Worm (Caenorhabditis elegans): ENCODE results near the gene Y105C5B.11.

The Y105C5B.11 gene

DNA sequence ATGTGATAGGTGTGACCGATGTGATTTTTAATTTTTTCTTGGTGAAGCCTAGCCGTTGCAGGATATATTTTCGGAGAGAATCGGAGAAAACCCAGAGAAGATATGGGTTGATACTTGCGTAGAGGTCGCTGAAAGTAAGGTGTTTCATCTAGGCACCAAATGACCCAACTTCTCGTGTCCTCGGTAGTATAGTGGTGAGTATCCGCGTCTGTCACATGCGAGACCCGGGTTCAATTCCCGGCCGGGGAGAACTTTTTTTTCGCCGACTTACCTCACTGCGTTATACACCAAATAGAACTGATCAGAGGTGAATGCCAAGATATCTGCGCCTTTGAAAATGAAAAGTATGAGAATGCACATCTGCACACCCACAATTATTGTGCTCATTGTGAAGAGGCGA is 9.5 kb downstream of the Y105C5B.11 start:
- TF ChIP-seq unc-62 (GFP tag; optimal IDR thresholded peaks at IDR 0.05) = no peak

DNA sequence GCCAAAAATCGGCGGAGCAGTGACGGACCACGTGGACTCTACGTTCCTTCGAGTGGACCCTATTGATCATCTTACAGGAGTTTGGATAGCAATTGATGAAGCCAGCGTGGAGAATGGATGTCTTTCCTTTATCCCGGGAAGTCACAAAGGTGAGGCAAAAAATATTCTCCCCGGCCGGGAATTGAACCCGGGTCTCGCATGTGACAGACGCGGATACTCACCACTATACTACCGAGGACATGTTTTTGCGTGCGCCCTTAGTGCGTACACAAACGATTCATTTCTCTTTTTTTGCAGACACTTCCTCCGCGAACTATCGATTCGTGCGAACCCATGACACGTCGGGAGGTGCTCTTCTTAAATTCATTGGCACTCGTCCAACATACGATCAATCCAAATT is 10.1 kb downstream of the Y105C5B.11 start:
- no peak for TF ChIP-seq unc-62 (GFP tag; optimal IDR thresholded peaks at IDR 0.05)

DNA sequence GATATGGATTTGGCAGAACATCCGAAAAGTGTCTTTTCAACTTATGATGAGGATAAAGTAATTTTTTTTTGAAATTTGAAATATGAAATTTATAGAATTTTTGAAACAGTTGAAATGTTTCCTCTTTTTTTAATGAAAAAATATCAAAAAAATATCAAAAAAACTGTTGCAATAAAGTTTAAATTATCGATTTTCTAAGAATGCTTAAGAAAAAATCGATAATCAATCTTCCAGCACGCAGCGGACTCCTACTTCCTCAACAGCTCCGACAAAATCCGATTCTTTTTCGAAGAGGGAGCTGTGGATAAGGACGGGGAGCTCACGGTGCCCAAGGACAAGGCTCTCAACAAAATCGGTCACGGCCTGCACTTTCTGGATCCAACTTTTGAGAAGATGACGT is 10.6 kb downstream of the Y105C5B.11 start:
- TF ChIP-seq unc-62 (GFP tag; optimal IDR thresholded peaks at IDR 0.05) = no peak

DNA sequence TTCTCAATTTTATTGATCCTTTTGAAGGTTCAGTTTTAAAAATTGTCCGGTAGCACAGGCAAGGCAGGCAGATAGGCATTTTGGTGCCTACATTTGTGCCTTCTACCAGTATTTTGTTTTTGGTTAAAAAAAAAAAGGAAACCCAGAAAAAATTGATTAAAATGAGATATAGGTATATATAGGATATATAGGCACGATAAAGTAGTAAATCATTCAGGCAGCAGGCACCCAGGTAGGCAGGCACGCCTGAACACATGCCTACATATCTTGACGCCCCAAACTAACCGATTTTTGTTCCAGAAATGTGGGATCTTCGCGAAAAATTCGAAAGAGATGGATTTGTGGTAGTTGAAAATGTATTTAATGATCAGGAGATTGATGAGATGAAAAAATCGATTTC is 11.0 kb downstream of the Y105C5B.11 start, which contains the start of gene Y105C5B.9:
Gene Y105C5B.9 (plus strand): TSS at position 301 of the 400 bp plus-strand sequence.
- TF ChIP-seq unc-62 (GFP tag; optimal IDR thresholded peaks at IDR 0.05) = no peak

DNA sequence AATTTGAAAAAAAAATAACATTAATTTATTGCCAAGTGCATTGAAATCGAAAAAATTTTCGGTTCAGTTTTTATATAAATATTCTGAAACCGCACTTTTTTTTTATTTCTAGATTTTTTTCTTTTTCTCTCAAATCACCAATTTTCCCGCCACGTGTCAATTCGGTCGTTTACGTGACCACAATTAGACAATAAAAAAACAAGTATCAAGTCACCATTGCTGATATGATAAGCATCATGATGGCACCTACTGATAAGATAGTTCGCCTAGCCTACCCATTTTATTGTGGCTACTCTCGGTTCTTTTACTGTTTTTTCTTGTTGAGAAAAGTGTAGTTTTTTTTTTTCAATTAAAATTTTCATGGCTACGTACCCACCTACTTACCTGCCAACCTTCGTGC is 11.5 kb downstream of the Y105C5B.11 start:
- no peak for TF ChIP-seq unc-62 (GFP tag; optimal IDR thresholded peaks at IDR 0.05)

DNA sequence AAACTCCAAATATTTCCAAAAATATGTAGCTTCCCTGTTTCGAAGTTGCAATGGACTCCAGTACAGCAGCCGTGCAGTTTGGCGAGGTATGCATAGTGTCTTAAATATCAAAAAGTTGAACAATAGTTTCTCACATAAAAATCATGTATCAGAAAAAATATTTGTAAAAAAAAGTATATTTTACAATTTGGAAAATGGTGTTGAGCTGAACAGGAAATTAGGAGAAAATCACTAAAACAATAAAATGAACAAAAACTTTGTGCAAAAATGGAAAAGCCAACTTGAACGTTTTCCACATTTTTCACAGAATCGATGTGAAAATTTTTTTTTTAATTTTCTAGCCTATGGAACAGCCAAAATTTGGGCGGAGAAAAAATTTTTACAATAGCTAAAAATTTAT is 14.6 kb downstream of the Y105C5B.11 start, which contains the start of gene Y105C5B.8:
Gene Y105C5B.8 (minus strand): TSS at position 101 of the 400 bp plus-strand sequence.
- TF ChIP-seq unc-62 (GFP tag; optimal IDR thresholded peaks at IDR 0.05) = no peak

DNA sequence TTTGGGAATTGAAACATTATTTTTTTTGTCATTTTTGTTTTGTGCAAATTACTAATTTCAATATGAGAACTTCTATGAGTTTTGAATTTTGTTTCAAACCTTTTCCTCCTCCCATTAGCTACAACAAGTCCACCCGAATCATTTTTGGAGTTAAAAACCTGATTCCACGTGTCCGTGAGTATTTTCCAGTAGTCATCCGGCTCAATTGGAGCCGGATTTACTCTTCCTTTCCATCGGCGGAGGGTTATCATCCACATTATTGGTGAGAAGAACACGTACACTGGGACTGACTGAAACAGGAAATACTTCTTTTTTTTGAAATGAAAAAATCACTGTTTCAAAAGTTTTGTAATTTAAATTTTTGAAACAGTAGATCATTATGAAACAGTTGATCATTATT is 18.3 kb downstream of the Y105C5B.11 start:
- no peak for TF ChIP-seq unc-62 (GFP tag; optimal IDR thresholded peaks at IDR 0.05)

DNA sequence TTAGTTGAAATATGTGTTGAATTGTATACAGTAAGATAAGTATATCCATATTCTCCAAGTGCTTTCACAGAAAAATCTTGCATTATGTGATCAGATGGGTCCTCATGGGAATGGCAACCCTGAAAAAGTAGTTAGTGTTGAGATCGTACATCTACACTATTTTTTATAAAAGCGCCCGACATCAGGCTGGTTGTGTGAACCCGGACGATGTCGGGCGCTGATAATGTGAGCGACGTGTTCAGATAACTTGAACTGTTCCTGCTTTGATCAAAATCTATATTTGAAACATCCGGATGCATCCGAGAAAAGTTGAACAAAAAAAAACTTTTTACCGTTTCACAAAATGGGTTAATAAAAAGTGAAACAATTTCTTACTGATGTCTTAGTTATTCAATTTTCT is 26.2 kb downstream of the Y105C5B.11 start:
- no peak for TF ChIP-seq unc-62 (GFP tag; optimal IDR thresholded peaks at IDR 0.05)

DNA sequence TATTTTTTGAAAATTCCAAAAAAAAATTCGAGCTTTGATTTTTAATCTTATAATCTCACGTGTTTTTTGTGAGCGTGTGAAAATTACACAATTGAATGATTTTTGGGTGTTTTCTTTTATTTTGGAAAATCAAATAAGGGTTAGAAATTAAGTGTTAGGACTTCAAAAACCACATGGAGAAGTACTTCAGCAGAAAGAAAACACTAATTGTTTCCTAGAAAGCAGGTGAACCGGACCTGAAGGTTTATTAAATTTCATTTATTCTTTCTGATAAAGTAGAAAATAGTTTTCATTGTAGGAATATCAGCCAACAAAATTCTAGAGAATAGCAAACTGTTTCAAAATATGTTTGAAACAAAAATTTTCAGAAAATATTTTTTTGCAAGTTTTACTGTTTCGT is 33.1 kb downstream of the Y105C5B.11 start:
- TF ChIP-seq unc-62 (GFP tag; optimal IDR thresholded peaks at IDR 0.05) = no peak

DNA sequence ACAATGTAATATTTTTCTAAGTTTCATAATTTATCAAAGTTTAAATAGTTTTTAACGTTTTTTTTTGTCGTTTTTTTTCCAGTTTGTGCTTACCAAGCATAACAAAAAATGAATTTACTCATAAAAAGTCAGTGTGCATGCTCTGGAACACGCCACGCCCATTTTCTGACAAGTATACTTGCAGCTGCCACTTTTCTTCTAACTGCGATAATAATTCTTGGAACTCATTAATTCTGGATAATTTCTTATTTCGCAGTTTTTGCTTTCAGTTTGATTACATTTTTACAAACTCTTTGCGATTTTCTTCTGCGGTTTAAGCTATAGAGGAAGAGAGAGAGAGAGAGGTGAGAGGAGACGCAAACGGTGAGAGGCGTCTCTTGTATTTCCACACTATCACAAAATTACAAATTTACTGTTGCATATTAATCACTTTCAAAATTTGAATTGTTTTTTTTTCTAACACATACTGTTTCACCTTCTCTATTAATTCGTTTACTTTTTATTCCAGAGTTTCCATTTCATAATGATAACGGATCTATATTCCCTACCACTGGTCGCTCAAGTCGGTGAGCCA is 35.2 kb downstream of the Y105C5B.11 start, which contains the start of gene srv-15:
Gene srv-15 (plus strand): TSS at position 524 of the 574 bp plus-strand sequence.
- TF ChIP-seq unc-62 (GFP tag; optimal IDR thresholded peaks at IDR 0.05) = no peak

DNA sequence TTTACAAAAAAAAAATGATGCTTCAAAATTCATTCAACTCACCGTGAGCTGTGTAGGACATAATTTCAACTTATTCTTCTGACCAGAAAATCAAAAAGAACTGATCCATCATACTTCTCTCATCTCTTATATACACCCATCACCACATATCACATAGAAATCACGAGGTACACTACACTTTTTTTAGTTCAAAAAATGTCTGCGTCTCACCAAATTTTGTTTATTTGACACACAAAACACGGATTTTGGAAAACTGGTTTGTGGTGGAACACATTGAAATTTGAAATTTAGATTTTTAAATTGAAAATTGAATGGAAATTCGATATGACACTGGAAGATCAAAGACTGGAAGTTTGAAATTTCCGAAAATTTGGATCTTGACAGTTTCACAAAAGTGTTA is 40.2 kb downstream of the Y105C5B.11 start, which contains the start of gene Y105C5B.5:
Gene Y105C5B.5 (minus strand): TSS at position 103 of the 400 bp plus-strand sequence.
- TF ChIP-seq unc-62 (GFP tag; optimal IDR thresholded peaks at IDR 0.05) = no peak

DNA sequence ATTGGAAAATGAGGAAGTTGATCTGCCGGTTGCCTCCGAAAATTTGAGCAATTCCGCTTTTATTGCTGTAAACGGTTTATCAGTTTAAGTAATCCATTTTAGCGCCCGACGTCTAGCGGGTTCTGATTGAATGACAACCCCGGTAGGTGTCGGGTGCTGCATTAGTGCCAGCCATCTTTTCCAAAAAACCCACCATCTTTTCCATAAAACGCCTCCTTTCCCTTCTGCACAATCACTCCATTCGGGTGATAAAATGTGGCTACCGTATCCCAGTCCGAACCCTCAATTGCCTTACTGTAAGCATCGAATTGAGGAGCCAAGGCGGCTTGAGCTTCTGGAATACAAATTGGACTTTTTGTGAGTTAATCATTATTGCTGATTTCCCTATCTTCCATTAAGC is 41.1 kb downstream of the Y105C5B.11 start:
- no peak for TF ChIP-seq unc-62 (GFP tag; optimal IDR thresholded peaks at IDR 0.05)

DNA sequence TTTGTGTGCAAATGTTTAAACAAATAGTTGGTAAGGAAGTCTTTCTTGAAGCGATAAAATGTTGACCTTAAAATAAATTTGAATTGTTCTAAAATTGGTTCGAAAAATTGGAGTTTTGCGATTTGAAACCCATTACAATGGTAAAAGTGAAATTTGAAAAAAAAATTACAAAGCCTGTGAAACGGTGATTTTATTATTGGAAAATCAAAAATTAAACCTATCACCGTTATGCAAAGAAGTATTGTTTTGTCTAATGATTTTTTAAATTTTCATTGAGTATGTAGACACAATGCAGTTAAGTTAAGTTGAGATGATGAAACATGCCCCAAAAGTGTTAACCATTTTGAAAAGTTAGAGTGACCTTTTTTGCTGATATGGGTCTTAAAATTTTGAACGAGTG is 46.5 kb downstream of the Y105C5B.11 start:
- no peak for TF ChIP-seq unc-62 (GFP tag; optimal IDR thresholded peaks at IDR 0.05)

DNA sequence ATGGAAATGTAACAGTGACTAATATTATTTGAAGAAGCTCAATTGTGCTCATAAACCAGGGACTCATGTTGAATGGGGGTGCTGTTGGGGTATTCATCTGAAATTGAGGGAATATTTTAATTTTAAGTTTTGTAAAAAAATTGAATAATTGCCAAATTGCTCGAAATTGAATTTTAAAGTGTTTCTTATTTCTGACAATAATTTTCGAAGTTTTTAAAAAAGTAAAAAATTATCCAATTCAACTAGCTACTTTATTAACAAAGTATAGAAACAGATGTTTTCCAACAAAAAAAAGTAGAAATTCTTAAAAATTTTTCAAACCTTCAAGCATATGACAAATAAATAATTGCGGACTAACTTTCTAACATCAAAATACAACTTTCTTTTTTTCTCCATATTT is 47.2 kb downstream of the Y105C5B.11 start, which contains the start of gene srv-14:
Gene srv-14 (minus strand): TSS at position 101 of the 400 bp plus-strand sequence.
- no peak for TF ChIP-seq unc-62 (GFP tag; optimal IDR thresholded peaks at IDR 0.05)

Measured in whole organism, dauer.